Worm (Caenorhabditis elegans) whole organism, L4 larva: Measurements from ENCODE around the gene C09H10.9.
A peak's percentile ranks its signal among the peaks of the same experiment; 100 is the strongest.

Experiments used
- D1046.2 ChIP-seq: fragments of 200-800 bp; sonication (Bioruptor generic); IDR thresholded peaks from 2 replicates; pipeline ENCODE4 v1.3.6; 2022; ENCODE audit warnings: missing genetic modification characterization, missing compliant biosample characterization
- T20F7.1 ChIP-seq: fragments of 200-800 bp; sonication (Bioruptor generic); optimal IDR thresholded peaks from 2 replicates; lab custom pipeline; 2018; ENCODE audit warnings: mild to moderate bottlenecking, missing genetic modification characterization, missing compliant biosample characterization
- Y48G9A.11 ChIP-seq: fragments of 200-800 bp; sonication (Bioruptor generic); IDR thresholded peaks from 2 replicates; pipeline ENCODE4 v1.3.6; 2022; ENCODE audit warnings: missing genetic modification reagents, missing genetic modification characterization, missing compliant biosample characterization
- Y75B8A.6 ChIP-seq: fragments of 200-800 bp; sonication (Bioruptor generic); IDR thresholded peaks from 2 replicates; pipeline ENCODE4 v1.3.6; 2022; ENCODE audit warnings: missing genetic modification reagents, missing genetic modification characterization, missing compliant biosample characterization
- ZK546.5 ChIP-seq, 2 experiments: sonication (generic microtip); optimal IDR thresholded peaks; 2 replicates each; lab custom pipeline; 2017; ENCODE audit warnings: missing biosample characterization in 2 of 2, missing genetic modification characterization in 2 of 2
- aha-1 ChIP-seq: fragments of 150-350 bp; peaks from one replicate; lab custom pipeline; 2014; ENCODE audit warnings: missing biosample characterization, missing genetic modification characterization
- ama-1 ChIP-seq: fragments of 150-350 bp; optimal IDR thresholded peaks from 2 replicates; lab custom pipeline; 2014; ENCODE audit warnings: inconsistent platforms, mixed read lengths
- ceh-20 ChIP-seq: fragments of 200-800 bp; sonication (Bioruptor generic); IDR thresholded peaks from 2 replicates; pipeline ENCODE4 v1.3.6; 2022; ENCODE audit warnings: missing genetic modification reagents, missing genetic modification characterization, missing compliant biosample characterization
- ceh-28 ChIP-seq: fragments of 150-350 bp; optimal IDR thresholded peaks from 2 replicates; lab custom pipeline; 2014; ENCODE audit warnings: missing biosample characterization, missing genetic modification reagents, missing genetic modification characterization
- ceh-82 ChIP-seq: sonication (generic microtip); optimal IDR thresholded peaks from 2 replicates; lab custom pipeline; 2017; ENCODE audit warnings: missing biosample characterization, missing genetic modification characterization
- dmd-6 ChIP-seq: fragments of 200-800 bp; sonication (Bioruptor generic); IDR thresholded peaks from 2 replicates; pipeline ENCODE4 v1.3.6; 2022; ENCODE audit warnings: missing genetic modification reagents, missing genetic modification characterization, missing compliant biosample characterization
- dpl-1 ChIP-seq: fragments of 150-350 bp; optimal IDR thresholded peaks from 2 replicates; lab custom pipeline; 2014; ENCODE audit warnings: missing biosample characterization, missing genetic modification reagents, missing genetic modification characterization
- duxl-1 ChIP-seq: sonication (generic microtip); optimal IDR thresholded peaks from 2 replicates; lab custom pipeline; 2016; ENCODE audit warnings: mild to moderate bottlenecking, missing genetic modification characterization, moderate library complexity, missing compliant biosample characterization; ENCODE audit not compliant: poor library complexity
- dve-1 ChIP-seq: sonication (generic microtip); optimal IDR thresholded peaks from 2 replicates; lab custom pipeline; 2017; ENCODE audit warnings: antibody characterized with exemption, mild to moderate bottlenecking, missing genetic modification characterization, missing compliant biosample characterization; ENCODE audit not compliant: insufficient read depth
- egl-43 ChIP-seq: fragments of 200-800 bp; sonication (Bioruptor generic); IDR thresholded peaks from 2 replicates; pipeline ENCODE4 v1.3.6; 2022; ENCODE audit warnings: missing genetic modification reagents, missing genetic modification characterization, missing compliant biosample characterization
- gei-8 ChIP-seq: fragments of 200-800 bp; sonication (Bioruptor generic); optimal IDR thresholded peaks from 2 replicates; lab custom pipeline; 2018; ENCODE audit warnings: mild to moderate bottlenecking, missing genetic modification characterization, missing compliant biosample characterization
- hif-1 ChIP-seq, 2 experiments: sonication (generic microtip); optimal IDR thresholded peaks; 2 replicates each; lab custom pipeline; 2016 to 2017; ENCODE audit warnings: missing compliant biosample characterization in 2 of 2, missing genetic modification characterization in 2 of 2, missing genetic modification reagents in 2 of 2, missing genotype in 2 of 2, mild to moderate bottlenecking in 1 of 2
- hlh-11 ChIP-seq: fragments of 200-800 bp; sonication (Bioruptor generic); optimal IDR thresholded peaks from 2 replicates; lab custom pipeline; 2018; ENCODE audit warnings: mild to moderate bottlenecking, missing genetic modification characterization, missing compliant biosample characterization
- hmg-1.1 ChIP-seq: fragments of 200-800 bp; sonication (Bioruptor generic); IDR thresholded peaks from 2 replicates; pipeline ENCODE4 v1.3.6; 2022; ENCODE audit warnings: missing genetic modification reagents, missing genetic modification characterization, missing compliant biosample characterization
- jun-1 ChIP-seq: fragments of 150-350 bp; optimal IDR thresholded peaks from 2 replicates; lab custom pipeline; 2014; ENCODE audit warnings: missing biosample characterization, missing genetic modification reagents, missing genetic modification characterization
- lin-13 ChIP-seq: fragments of 150-350 bp; optimal IDR thresholded peaks from 2 replicates; lab custom pipeline; 2014; ENCODE audit warnings: missing biosample characterization, missing genetic modification reagents, missing genetic modification characterization
- lin-29 ChIP-seq: fragments of 200-800 bp; sonication (Bioruptor generic); IDR thresholded peaks from 2 replicates; pipeline ENCODE4 v1.3.6; 2022; ENCODE audit warnings: missing genetic modification reagents, missing genetic modification characterization, missing compliant biosample characterization
- lin-38 ChIP-seq: fragments of 200-800 bp; sonication (Bioruptor generic); IDR thresholded peaks from 2 replicates; pipeline ENCODE4 v1.3.6; 2022; ENCODE audit warnings: missing genetic modification reagents, missing genetic modification characterization, missing compliant biosample characterization
- lsy-2 ChIP-seq, 2 experiments: fragments of 150-350 bp in 1 of 2; sonication (generic microtip) in 1 of 2; optimal IDR thresholded peaks; 2 replicates each; lab custom pipeline; 2014 to 2017; ENCODE audit warnings: missing biosample characterization in 2 of 2, missing genetic modification characterization in 2 of 2
- madf-5 ChIP-seq, 2 experiments: fragments of 200-800 bp; sonication (Bioruptor generic); IDR thresholded peaks; 2 replicates each; pipeline ENCODE4 v1.3.6; 2022; ENCODE audit warnings: missing compliant biosample characterization in 2 of 2, missing genetic modification characterization in 2 of 2
- mdl-1 ChIP-seq, 2 experiments: fragments of 150-350 bp in 1 of 2; sonication (generic microtip) in 1 of 2; optimal IDR thresholded peaks; 2 replicates each; lab custom pipeline; 2014 to 2017; ENCODE audit warnings: missing biosample characterization in 2 of 2, missing genetic modification characterization in 2 of 2
- mes-2 ChIP-seq: sonication (generic microtip); optimal IDR thresholded peaks from 2 replicates; lab custom pipeline; 2016; ENCODE audit warnings: missing genotype, mild to moderate bottlenecking, missing genetic modification characterization, missing compliant biosample characterization; ENCODE audit not compliant: poor library complexity, severe bottlenecking
- mxl-3 ChIP-seq: fragments of 200-800 bp; sonication (Bioruptor generic); optimal IDR thresholded peaks from 2 replicates; lab custom pipeline; 2018; ENCODE audit warnings: mild to moderate bottlenecking, missing genetic modification characterization, missing compliant biosample characterization
- nhr-102 ChIP-seq: sonication (generic microtip); optimal IDR thresholded peaks from 2 replicates; lab custom pipeline; 2016; ENCODE audit warnings: mild to moderate bottlenecking, missing genetic modification characterization, moderate library complexity, missing compliant biosample characterization
- nhr-11 ChIP-seq: fragments of 150-350 bp; optimal IDR thresholded peaks from 2 replicates; lab custom pipeline; 2014; ENCODE audit warnings: missing biosample characterization, missing genetic modification characterization
- nhr-25 ChIP-seq: sonication (generic microtip); optimal IDR thresholded peaks from 2 replicates; lab custom pipeline; 2017; ENCODE audit warnings: missing genetic modification characterization, mild to moderate bottlenecking, missing compliant biosample characterization, antibody characterized with exemption, moderate library complexity, borderline replicate concordance; ENCODE audit not compliant: insufficient read depth
- nhr-76 ChIP-seq: fragments of 150-350 bp; optimal IDR thresholded peaks from 2 replicates; lab custom pipeline; 2014; ENCODE audit warnings: missing biosample characterization, missing genetic modification characterization
- pha-4 ChIP-seq, 2 experiments: fragments of 150-350 bp in 1 of 2; fragments of 200-800 bp in 1 of 2; sonication (Bioruptor generic) in 1 of 2; IDR thresholded peaks in 1 of 2; optimal IDR thresholded peaks in 1 of 2; 2 replicates each; pipeline versions ENCODE4 v1.3.6 to Lab custom; 2014 to 2022; ENCODE audit warnings: missing genetic modification characterization in 2 of 2, missing genetic modification reagents in 2 of 2, missing biosample characterization in 1 of 2, missing compliant biosample characterization in 1 of 2
- saeg-2 ChIP-seq: fragments of 200-800 bp; sonication (Bioruptor generic); IDR thresholded peaks from 2 replicates; pipeline ENCODE4 v1.3.6; 2022; ENCODE audit warnings: missing genetic modification reagents, missing genetic modification characterization, missing compliant biosample characterization
- set-16 ChIP-seq: fragments of 200-800 bp; sonication (Bioruptor generic); IDR thresholded peaks from 2 replicates; pipeline ENCODE4 v1.3.6; 2022; ENCODE audit warnings: missing genetic modification reagents, missing genetic modification characterization, missing compliant biosample characterization
- snpc-1.2 ChIP-seq: fragments of 200-800 bp; sonication (Bioruptor generic); IDR thresholded peaks from 2 replicates; pipeline ENCODE4 v1.3.6; 2022; ENCODE audit warnings: missing genetic modification reagents, missing genetic modification characterization, missing compliant biosample characterization
- snpc-4 ChIP-seq: fragments of 150-350 bp; optimal IDR thresholded peaks from 2 replicates; lab custom pipeline; 2014; ENCODE audit warnings: missing biosample characterization, missing genetic modification characterization
- spr-1 ChIP-seq: sonication (generic microtip); optimal IDR thresholded peaks from 2 replicates; lab custom pipeline; 2016; ENCODE audit warnings: mild to moderate bottlenecking, missing genetic modification characterization, missing compliant biosample characterization
- unc-62 ChIP-seq, 3 experiments: fragments of 150-350 bp in 1 of 3; sonication (generic microtip); optimal IDR thresholded peaks in 2 of 3; peaks in 1 of 3; 1 replicate in 1 of 3; 2 replicates in 2 of 3; lab custom pipeline; 2014 to 2017; ENCODE audit warnings: missing biosample characterization in 3 of 3, missing genetic modification characterization in 3 of 3, missing genetic modification reagents in 3 of 3, missing genotype in 1 of 3
- vab-7 ChIP-seq: fragments of 200-800 bp; sonication (Bioruptor generic); IDR thresholded peaks from 2 replicates; pipeline ENCODE4 v1.3.6; 2022; ENCODE audit warnings: missing genetic modification reagents, missing genetic modification characterization, missing compliant biosample characterization
- zfp-3 ChIP-seq: fragments of 200-800 bp; sonication (Bioruptor generic); conservative IDR thresholded peaks from 2 replicates; pipeline ENCODE4 v1.3.6; 2022; ENCODE audit warnings: missing genetic modification reagents, missing genetic modification characterization, missing compliant biosample characterization

The C09H10.9 gene

ce11 chrII:11094431-11094830 lies 9.8 kb upstream of the C09H10.9 start:
- no peak for TF ChIP-seq gei-8 (GFP tag; lab: Kevin White, UChicago)
- peak; percentile 15 for TF ChIP-seq aha-1 (tag; lab: Kevin White, UChicago)
- TF ChIP-seq unc-62 (GFP tag; optimal IDR thresholded peaks at IDR 0.05 in 1 of 2; lab: Kevin White, UChicago) = peak in 1 of 2 experiments; percentile 26
- TF ChIP-seq unc-62 (tag; optimal IDR thresholded peaks at IDR 0.05; lab: Kevin White, UChicago) = no peak

ce11 chrII:11096233-11096632 lies 8.0 kb upstream of the C09H10.9 start, which contains the start of gene nbs-1:
TSS of gene nbs-1 (minus strand) at chrII:11096478.
- TF ChIP-seq nhr-25 (tag; lab: Kevin White, UChicago) (no peak), lin-29 (GFP tag; lab: Robert Waterston, UW) (no peak), snpc-4 (no peak), mes-2 (tag; lab: Kevin White, UChicago) (peak; percentile 21), lin-38 (GFP tag; lab: Robert Waterston, UW) (peak; percentile 49; the same call in 1 of the 2 replicates), Y48G9A.11 (GFP tag; lab: Robert Waterston, UW) (0 out of 2 replicates have a peak, but pooled peaks have one; percentile 38), snpc-1.2 (GFP tag; lab: Robert Waterston, UW) (peak; percentile 54; the same call in 1 of the 2 replicates), vab-7 (GFP tag; lab: Robert Waterston, UW) (no peak), lsy-2 (tag; optimal IDR thresholded peaks at IDR 0.05; lab: Kevin White, UChicago) (peak in 1 of 2 experiments; percentile 29), ama-1 (lab: Kevin White, UChicago) (peak; percentile 14)

ce11 chrII:11097154-11097887 lies 6.9 kb upstream of the C09H10.9 start, which contains the start of the genes rpl-36.A and nuo-1:
TSS of gene rpl-36.A (minus strand) at chrII:11097204.
TSS of gene nuo-1 (plus strand) at chrII:11097837.
- TF ChIP-seq hmg-1.1 (GFP tag; lab: Robert Waterston, UW) = peak; percentile 72
- no peak for TF ChIP-seq saeg-2 (GFP tag; lab: Robert Waterston, UW)
- peak; percentile 22 for TF ChIP-seq nhr-102 (tag; lab: Kevin White, UChicago)
- TF ChIP-seq hlh-11 (tag; lab: Kevin White, UChicago) = peak; percentile 80
- peak; percentile 78 for TF ChIP-seq lin-38 (GFP tag; lab: Robert Waterston, UW)
- peak; percentile 67 for TF ChIP-seq nhr-11 (tag; lab: Kevin White, UChicago)
- no peak for TF ChIP-seq ceh-28 (tag; lab: Kevin White, UChicago)
- no peak for TF ChIP-seq nhr-76 (tag; lab: Kevin White, UChicago)
- TF ChIP-seq mxl-3 (GFP tag; lab: Kevin White, UChicago) = peak; percentile 36
- TF ChIP-seq pha-4 (GFP tag; IDR thresholded peaks at IDR 0.05; lab: Robert Waterston, UW) = no peak
- peak; percentile 12 for TF ChIP-seq pha-4 (tag; optimal IDR thresholded peaks at IDR 0.05; lab: Kevin White, UChicago)
- TF ChIP-seq Y75B8A.6 (GFP tag; lab: Robert Waterston, UW) = no peak
- TF ChIP-seq aha-1 (tag; lab: Kevin White, UChicago) = peak; percentile 58
- TF ChIP-seq lin-29 (GFP tag; lab: Robert Waterston, UW) = no peak
- TF ChIP-seq ceh-20 = peak; percentile 43; the same call in 1 of the 2 replicates
- peak; percentile 49 for TF ChIP-seq dmd-6 (GFP tag; lab: Robert Waterston, UW)
- peak; percentile 71 for TF ChIP-seq dve-1 (tag; lab: Kevin White, UChicago)
- peak in 1 of 2 experiments; percentile 74 for TF ChIP-seq hif-1 (tag; optimal IDR thresholded peaks at IDR 0.05; lab: Kevin White, UChicago)
- peak; percentile 54 for TF ChIP-seq lin-13 (GFP tag; lab: Kevin White, UChicago)
- peak; percentile 86 for TF ChIP-seq mes-2 (tag; lab: Kevin White, UChicago)
- peak; percentile 33 for TF ChIP-seq duxl-1 (tag; lab: Kevin White, UChicago)
- TF ChIP-seq set-16 (GFP tag; lab: Robert Waterston, UW) = no peak
- peak; percentile 83 for TF ChIP-seq Y48G9A.11 (GFP tag; lab: Robert Waterston, UW)
- TF ChIP-seq egl-43 = no peak
- TF ChIP-seq dpl-1 (GFP tag; lab: Kevin White, UChicago) = peak; percentile 83
- TF ChIP-seq spr-1 (tag; lab: Kevin White, UChicago) = peak; percentile 20
- no peak for TF ChIP-seq zfp-3 (GFP tag; lab: Robert Waterston, UW)
- peak; percentile 9 for TF ChIP-seq nhr-25 (tag; lab: Kevin White, UChicago)
- peak; percentile 56 for TF ChIP-seq ama-1 (lab: Kevin White, UChicago)
- peak; percentile 96 for TF ChIP-seq T20F7.1 (GFP tag; lab: Kevin White, UChicago)
- TF ChIP-seq ZK546.5 (tag; optimal IDR thresholded peaks at IDR 0.05; lab: Kevin White, UChicago) = peak in 1 of 2 experiments; percentile 6
- TF ChIP-seq jun-1 (tag; lab: Kevin White, UChicago) = no peak
- TF ChIP-seq mdl-1 (tag; optimal IDR thresholded peaks at IDR 0.05; lab: Kevin White, UChicago) = peak in 1 of 2 experiments; percentile 27
- TF ChIP-seq madf-5 (GFP tag; IDR thresholded peaks at IDR 0.05; lab: Robert Waterston, UW) = no peak
- TF ChIP-seq D1046.2 = peak; percentile 98
- no peak for TF ChIP-seq vab-7 (GFP tag; lab: Robert Waterston, UW)
- no peak for TF ChIP-seq ceh-82 (tag; lab: Kevin White, UChicago)
